Worm (Caenorhabditis elegans) whole organism, dauer: Measurements from ENCODE around the gene repo-1.

Experiments
- unc-62 ChIP-seq: sonication (generic microtip); optimal IDR thresholded peaks from 2 replicates; lab custom pipeline; 2017; ENCODE audit warnings: missing biosample characterization, missing genetic modification reagents, missing genetic modification characterization

repo-1 gene

DNA sequence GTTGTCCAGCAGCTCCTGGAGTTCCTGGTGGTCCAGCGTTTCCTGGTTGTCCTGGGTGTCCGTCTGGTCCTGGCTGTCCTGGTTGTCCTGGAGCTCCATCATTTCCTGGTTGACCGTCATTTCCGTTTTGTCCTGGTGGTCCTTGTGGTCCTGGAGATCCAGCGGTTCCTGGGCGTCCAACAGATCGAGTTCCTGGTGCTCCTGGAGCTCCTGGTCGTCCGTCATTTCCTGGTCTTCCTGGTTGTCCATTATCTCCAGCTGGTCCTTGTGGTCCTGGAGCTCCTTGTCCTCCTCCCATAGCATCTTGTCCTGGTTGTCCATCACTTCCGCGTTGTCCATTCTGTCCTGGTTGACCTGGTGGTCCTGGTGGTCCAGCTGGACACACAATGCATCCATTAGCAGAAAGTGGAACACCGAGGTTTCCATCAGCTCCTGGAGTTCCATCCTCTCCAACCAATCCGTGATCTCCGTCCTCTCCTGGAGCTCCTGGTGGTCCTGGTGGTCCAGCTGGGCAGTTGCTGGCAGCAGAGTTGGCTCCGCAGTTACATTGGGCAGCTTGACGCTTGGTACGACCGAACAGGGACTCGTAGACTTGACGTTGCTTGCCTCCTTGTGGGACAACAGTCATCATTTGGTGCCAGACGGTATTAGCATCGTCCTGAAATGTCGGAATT, 24.8 kb downstream of the repo-1 start:
- no peak for TF ChIP-seq unc-62 (GFP tag; lab: Kevin White, UChicago)

DNA sequence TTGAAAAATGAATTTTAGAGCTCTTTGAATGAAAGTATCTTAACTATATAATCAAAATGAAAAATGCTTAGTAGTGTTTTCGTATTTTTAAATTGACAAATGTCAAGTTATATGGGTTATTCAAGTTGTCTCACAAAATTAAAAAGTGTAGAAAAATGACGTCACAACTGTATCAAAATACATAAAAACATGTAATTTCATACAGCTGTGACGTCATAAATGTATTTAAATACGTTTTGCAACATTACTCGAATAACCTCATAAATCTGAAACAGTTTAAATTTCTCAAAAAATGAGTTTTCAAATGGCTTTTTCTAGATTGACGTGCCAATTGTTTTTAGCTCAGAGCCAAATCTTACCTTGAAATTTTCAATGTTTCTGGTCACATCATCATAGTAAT, 25.5 kb downstream of the repo-1 start:
- TF ChIP-seq unc-62 (GFP tag; lab: Kevin White, UChicago) = no peak

DNA sequence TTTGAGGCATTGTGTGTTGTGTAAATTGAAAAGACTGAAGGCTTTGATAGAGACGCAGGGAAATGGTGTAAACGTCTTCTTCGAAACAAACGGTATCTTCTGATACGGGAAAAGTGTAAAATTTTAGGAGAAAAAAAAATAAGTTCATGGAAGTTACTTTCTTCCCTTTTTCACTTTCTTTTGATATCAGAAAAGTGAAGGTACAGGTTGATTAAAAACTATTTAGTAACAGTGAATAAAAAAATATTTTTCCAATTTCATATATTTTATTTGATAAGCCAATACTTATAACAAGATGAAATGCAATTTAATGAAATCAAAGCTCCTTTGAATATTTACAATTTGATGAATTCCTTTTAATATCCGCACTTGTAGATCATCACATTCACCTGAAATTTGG, 26.1 kb downstream of the repo-1 start, which contains the start of gene col-129:
TSS of gene col-129 (minus strand) at position 101 of the 400 bp plus-strand sequence.
- no peak for TF ChIP-seq unc-62 (GFP tag; lab: Kevin White, UChicago)

DNA sequence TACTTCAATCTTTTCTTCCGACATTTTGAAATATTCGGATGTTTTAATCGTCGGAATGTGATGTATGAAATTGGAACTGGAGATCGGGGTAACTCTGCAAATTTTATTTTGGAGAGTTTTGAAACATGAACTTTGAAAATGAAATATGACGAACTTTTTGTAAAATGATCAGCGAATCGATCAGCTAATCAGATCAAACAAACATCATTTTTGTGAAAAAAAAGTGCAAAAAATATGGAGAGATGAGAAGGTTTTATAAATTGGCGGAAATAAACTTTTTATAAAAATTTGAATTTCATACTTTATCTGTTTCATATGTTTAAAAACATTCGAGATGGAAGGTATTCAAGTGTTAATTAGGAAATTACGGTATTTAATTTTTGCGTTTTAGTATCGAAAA, 27.2 kb downstream of the repo-1 start, which contains the start of gene dlc-2:
TSS of gene dlc-2 (minus strand) at position 101 of the 400 bp plus-strand sequence.
- TF ChIP-seq unc-62 (GFP tag; lab: Kevin White, UChicago) = no peak

DNA sequence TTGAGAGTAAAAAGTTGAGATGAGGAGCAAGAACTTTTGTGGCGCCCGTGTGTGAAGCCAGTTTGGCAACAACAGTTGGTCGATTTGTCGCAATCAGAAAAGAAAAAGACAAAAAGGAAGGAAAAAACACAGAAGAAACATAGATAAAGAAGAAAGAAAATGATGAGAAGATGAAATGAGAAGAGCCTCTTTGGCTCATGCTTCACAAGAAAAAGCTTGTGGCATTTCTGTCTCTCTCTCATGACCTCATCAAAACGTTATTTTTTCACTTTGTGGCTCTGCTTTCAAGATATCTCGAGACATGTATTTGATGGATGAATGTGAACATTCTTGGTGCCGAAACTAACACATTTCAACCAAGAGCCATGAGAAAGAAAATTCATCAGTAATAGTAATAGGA, 28.8 kb downstream of the repo-1 start:
- TF ChIP-seq unc-62 (GFP tag; lab: Kevin White, UChicago) = no peak

DNA sequence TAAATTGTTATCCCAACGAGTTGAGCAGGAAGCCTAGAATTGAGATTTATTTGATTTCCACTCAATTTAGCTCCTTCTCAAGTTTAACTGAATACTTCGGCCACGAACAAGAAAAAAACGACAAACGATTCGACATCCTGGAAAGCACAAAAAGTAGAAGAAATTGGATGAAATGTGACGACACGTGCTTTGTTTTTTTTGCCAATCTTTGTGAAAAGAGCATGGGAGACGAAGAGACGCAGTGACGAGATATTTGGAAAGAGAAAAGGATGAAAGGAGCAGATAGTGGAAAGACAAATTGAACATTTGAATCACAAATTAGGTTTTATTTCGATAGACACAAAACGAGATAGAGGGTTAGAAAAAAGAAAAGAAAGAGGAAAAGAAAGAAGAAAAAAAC, 30.2 kb downstream of the repo-1 start:
- no peak for TF ChIP-seq unc-62 (GFP tag; lab: Kevin White, UChicago)

ce11 chrIV:12120536-12120935, 36.3 kb downstream of the repo-1 start:
- no peak for TF ChIP-seq unc-62 (GFP tag; lab: Kevin White, UChicago)

ce11 chrIV:12121076-12121475, 36.8 kb downstream of the repo-1 start, which contains the start of the genes ddb-1 and M18.6:
ddb-1 (minus strand) TSS chrIV:12121165.
M18.6 (plus strand) TSS chrIV:12121310.
- TF ChIP-seq unc-62 (GFP tag; lab: Kevin White, UChicago) = no peak

- TF ChIP-seq unc-62 (GFP tag; lab: Kevin White, UChicago) = no peak
Observed at ce11 chrIV:12122874-12123664, 38.8 kb downstream of the repo-1 start, which contains the start of gene aly-3. aly-3 (plus strand) TSS chrIV:12123282.

- TF ChIP-seq unc-62 (GFP tag; lab: Kevin White, UChicago) = no peak
Observed at ce11 chrIV:12124314-12125084, 40.2 kb downstream of the repo-1 start, which contains the start of gene dhhc-6. dhhc-6 (plus strand) TSS chrIV:12124952.

DNA sequence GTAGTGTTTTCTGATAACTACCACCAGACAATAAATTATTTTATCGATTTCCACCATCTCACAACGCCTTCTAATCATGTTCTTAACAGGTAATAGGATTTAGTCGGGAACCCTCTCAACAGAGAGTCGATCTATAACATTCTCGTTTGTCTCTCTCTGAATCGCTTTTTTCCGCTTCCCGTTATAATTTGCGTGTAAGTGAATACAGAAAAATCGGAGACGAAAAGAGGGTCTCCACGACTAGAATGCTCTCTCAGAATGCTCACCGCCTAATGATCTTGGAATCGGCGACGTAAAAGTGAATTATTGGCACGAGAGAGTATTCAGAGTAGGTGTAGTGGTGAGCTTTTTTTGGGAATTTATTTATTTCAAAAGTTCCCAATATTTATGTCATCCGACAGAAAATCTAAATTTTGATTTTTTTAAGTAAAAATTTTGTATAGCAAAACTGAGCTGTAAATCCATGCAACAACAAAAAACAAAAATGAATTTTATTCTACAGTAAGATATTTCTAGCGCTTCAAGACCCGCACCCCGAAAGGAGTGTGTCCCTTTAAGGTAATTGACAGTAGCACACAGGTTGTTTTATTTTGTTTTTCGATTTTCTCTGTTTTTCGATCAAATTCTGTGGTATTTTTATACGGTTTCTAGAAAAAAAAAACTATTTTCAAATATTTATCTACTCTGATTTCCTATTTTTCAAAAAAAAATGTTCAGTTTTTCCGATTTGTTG, 42.6 kb downstream of the repo-1 start:
- TF ChIP-seq unc-62 (GFP tag; lab: Kevin White, UChicago) = no peak

DNA sequence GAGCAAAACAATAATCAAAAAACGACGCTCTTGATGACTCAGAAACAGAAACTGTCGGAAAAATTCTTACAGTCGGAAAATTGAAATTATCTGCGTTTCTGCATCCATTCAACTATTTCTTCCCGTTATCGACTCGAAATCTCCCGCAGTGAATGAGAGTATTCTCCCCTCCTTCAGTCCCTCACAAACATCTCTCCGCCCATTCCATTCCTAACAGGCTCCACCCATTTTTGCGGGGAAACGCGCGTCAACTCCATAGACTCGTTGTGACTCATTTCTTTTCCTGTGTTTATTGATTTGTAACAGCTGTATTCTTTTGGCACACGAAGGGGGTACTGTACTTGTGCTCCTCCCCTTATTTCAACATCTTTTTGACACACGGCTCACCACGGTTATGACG, 43.6 kb downstream of the repo-1 start:
- TF ChIP-seq unc-62 (GFP tag; lab: Kevin White, UChicago) = no peak

DNA sequence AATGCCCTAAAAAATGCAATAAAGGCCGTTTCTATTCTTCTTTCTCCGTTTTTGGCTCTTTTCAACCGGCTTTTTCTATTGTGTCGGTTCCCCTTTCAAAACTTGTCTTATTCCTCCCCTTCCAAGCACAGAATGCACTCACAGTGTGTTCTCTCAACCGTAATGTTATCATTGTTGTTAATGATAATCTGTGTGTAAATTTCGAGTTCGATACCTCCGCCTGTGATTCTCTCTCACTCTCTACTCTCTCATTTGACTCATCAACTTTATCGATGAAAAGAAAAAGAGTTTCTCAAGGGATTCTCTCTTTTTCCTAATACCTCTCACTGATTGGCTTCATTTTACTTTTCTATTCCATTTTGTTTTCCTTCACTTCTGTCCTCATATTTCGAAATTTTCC, 44.4 kb downstream of the repo-1 start:
- TF ChIP-seq unc-62 (GFP tag; lab: Kevin White, UChicago) = no peak

ce11 chrIV:12129204-12129603, 44.9 kb downstream of the repo-1 start, which contains the start of gene lin-24:
lin-24 (plus strand) TSS chrIV:12129504.
- no peak for TF ChIP-seq unc-62 (GFP tag; lab: Kevin White, UChicago)
